Fruit fly (Drosophila melanogaster): Measurements from ENCODE around the gene PDCD-5.

DNA sequence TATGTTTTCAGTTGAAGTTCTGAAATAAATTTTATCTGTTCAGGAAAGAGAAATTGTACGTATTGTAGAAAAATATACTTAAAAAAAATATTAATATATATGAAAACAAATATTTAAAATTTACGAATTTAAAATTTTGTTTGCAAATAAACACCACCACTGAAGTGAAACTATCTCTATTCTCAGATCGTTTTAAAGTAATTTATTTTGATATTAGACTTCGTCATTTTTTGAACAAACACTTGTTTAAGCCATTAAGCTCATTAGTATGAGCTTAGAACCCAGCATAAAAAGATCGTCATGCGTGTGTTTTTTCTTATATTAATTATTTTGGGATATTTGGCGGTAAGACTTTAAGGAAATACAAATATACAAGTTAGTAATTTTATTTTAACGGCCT is 32.9 kb downstream of the PDCD-5 start, which contains the start of gene CG33688:
- TF ChIP-seq psq (optimal IDR thresholded peaks at IDR 0.05) = no peak
- no peak for TF ChIP-seq h (optimal IDR thresholded peaks at IDR 0.05)
- no peak for TF ChIP-seq Sin3A (optimal IDR thresholded peaks at IDR 0.05)

Measured in Kc167 (cell line).